Worm (Caenorhabditis elegans) whole organism, late embryonic: ENCODE results near the gene nhr-59.

Experiments
- C38D4.7 ChIP-seq: fragments of 200-800 bp; sonication (Bioruptor generic); optimal IDR thresholded peaks from 2 replicates; lab custom pipeline; 2018; ENCODE audit warnings: mild to moderate bottlenecking, missing genetic modification characterization, moderate library complexity, missing compliant biosample characterization
- F13H6.1 ChIP-seq: sonication (generic microtip); optimal IDR thresholded peaks from 2 replicates; lab custom pipeline; 2016; ENCODE audit warnings: missing genetic modification characterization, missing compliant biosample characterization
- K02D7.2 ChIP-seq: sonication (generic microtip); optimal IDR thresholded peaks from 2 replicates; lab custom pipeline; 2017; ENCODE audit warnings: mild to moderate bottlenecking, missing genetic modification characterization, missing compliant biosample characterization
- K09A11.1 ChIP-seq: sonication (generic microtip); optimal IDR thresholded peaks from 2 replicates; lab custom pipeline; 2017; ENCODE audit warnings: antibody characterized with exemption, mild to moderate bottlenecking, missing genetic modification characterization, missing compliant biosample characterization; ENCODE audit not compliant: insufficient read depth
- Y22D7AL.16 ChIP-seq: sonication (generic microtip); optimal IDR thresholded peaks from 2 replicates; lab custom pipeline; 2016; ENCODE audit warnings: missing genetic modification characterization, missing compliant biosample characterization
- ahr-1 ChIP-seq: sonication (generic microtip); optimal IDR thresholded peaks from 2 replicates; lab custom pipeline; 2016; ENCODE audit warnings: missing genetic modification characterization, missing compliant biosample characterization
- ceh-14 ChIP-seq: sonication (generic microtip); optimal IDR thresholded peaks from 2 replicates; lab custom pipeline; 2016; ENCODE audit warnings: missing genotype, missing genetic modification characterization, missing compliant biosample characterization
- ceh-18 ChIP-seq: sonication (generic microtip); optimal IDR thresholded peaks from 2 replicates; lab custom pipeline; 2016; ENCODE audit warnings: missing genetic modification characterization, missing compliant biosample characterization
- ceh-2 ChIP-seq: sonication (generic microtip); optimal IDR thresholded peaks from 2 replicates; lab custom pipeline; 2016; ENCODE audit warnings: missing genotype, missing genetic modification characterization, missing compliant biosample characterization
- ceh-30 ChIP-seq: fragments of 150-350 bp; optimal IDR thresholded peaks from 2 replicates; lab custom pipeline; 2014; ENCODE audit warnings: missing biosample characterization, missing genetic modification characterization
- ceh-31 ChIP-seq: sonication (generic microtip); optimal IDR thresholded peaks from 2 replicates; lab custom pipeline; 2016; ENCODE audit warnings: missing genetic modification characterization, missing compliant biosample characterization
- ceh-48 ChIP-seq: sonication (generic microtip); optimal IDR thresholded peaks from 2 replicates; lab custom pipeline; 2016; ENCODE audit warnings: missing genetic modification characterization, inconsistent platforms, missing compliant biosample characterization
- ceh-6 ChIP-seq: fragments of 200-800 bp; sonication (Bioruptor generic); optimal IDR thresholded peaks from 2 replicates; lab custom pipeline; 2018; ENCODE audit warnings: mild to moderate bottlenecking, missing genetic modification characterization, missing compliant biosample characterization
- ceh-9 ChIP-seq: sonication (generic microtip); optimal IDR thresholded peaks from 2 replicates; lab custom pipeline; 2016; ENCODE audit warnings: mild to moderate bottlenecking, missing genetic modification characterization, inconsistent platforms, missing compliant biosample characterization
- che-1 ChIP-seq: sonication (generic microtip); optimal IDR thresholded peaks from 2 replicates; lab custom pipeline; 2016; ENCODE audit warnings: mild to moderate bottlenecking, missing genetic modification characterization, missing compliant biosample characterization
- dmd-4 ChIP-seq: sonication (generic microtip); optimal IDR thresholded peaks from 2 replicates; lab custom pipeline; 2016; ENCODE audit warnings: borderline replicate concordance, missing genetic modification characterization, missing compliant biosample characterization
- elt-2 ChIP-seq: sonication (generic microtip); optimal IDR thresholded peaks from 2 replicates; lab custom pipeline; 2016; ENCODE audit warnings: missing genetic modification reagents, missing genetic modification characterization, missing compliant biosample characterization
- elt-4 ChIP-seq: sonication (generic microtip); optimal IDR thresholded peaks from 2 replicates; lab custom pipeline; 2016; ENCODE audit warnings: missing genetic modification characterization, missing compliant biosample characterization
- ets-4 ChIP-seq: sonication (generic microtip); optimal IDR thresholded peaks from 2 replicates; lab custom pipeline; 2016; ENCODE audit warnings: missing genetic modification characterization, missing compliant biosample characterization
- eyg-1 ChIP-seq: sonication (generic microtip); optimal IDR thresholded peaks from 2 replicates; lab custom pipeline; 2016; ENCODE audit warnings: missing genotype, missing genetic modification characterization, missing compliant biosample characterization
- fkh-10 ChIP-seq: fragments of 150-350 bp; optimal IDR thresholded peaks from 2 replicates; lab custom pipeline; 2014; ENCODE audit warnings: missing biosample characterization, missing genetic modification reagents, missing genetic modification characterization
- fkh-6 ChIP-seq: sonication (generic microtip); optimal IDR thresholded peaks from 2 replicates; lab custom pipeline; 2016; ENCODE audit warnings: missing genetic modification characterization, missing compliant biosample characterization
- gmeb-2 ChIP-seq: sonication (generic microtip); optimal IDR thresholded peaks from 2 replicates; lab custom pipeline; 2016; ENCODE audit warnings: missing genetic modification characterization, inconsistent platforms, missing compliant biosample characterization
- hlh-30 ChIP-seq: sonication (generic microtip); optimal IDR thresholded peaks from 2 replicates; lab custom pipeline; 2017; ENCODE audit warnings: antibody characterized with exemption, missing genetic modification characterization, missing compliant biosample characterization; ENCODE audit not compliant: insufficient read depth
- hlh-6 ChIP-seq: sonication (generic microtip); optimal IDR thresholded peaks from 2 replicates; lab custom pipeline; 2016; ENCODE audit warnings: missing genotype, missing genetic modification characterization, missing compliant biosample characterization
- hlh-8 ChIP-seq: sonication (generic microtip); optimal IDR thresholded peaks from 2 replicates; lab custom pipeline; 2016; ENCODE audit warnings: missing genotype, missing genetic modification characterization, missing compliant biosample characterization
- lin-11 ChIP-seq: fragments of 200-800 bp; sonication (Bioruptor generic); optimal IDR thresholded peaks from 2 replicates; lab custom pipeline; 2018; ENCODE audit warnings: mild to moderate bottlenecking, missing genetic modification characterization, missing compliant biosample characterization
- madf-2 ChIP-seq: sonication (generic microtip); optimal IDR thresholded peaks from 2 replicates; lab custom pipeline; 2017; ENCODE audit warnings: missing genetic modification characterization, missing compliant biosample characterization
- nhr-11 ChIP-seq: fragments of 150-350 bp; optimal IDR thresholded peaks from 2 replicates; lab custom pipeline; 2014; ENCODE audit warnings: missing biosample characterization, missing genetic modification characterization
- nhr-232 ChIP-seq: sonication (generic microtip); optimal IDR thresholded peaks from 2 replicates; lab custom pipeline; 2016; ENCODE audit warnings: missing genetic modification characterization, missing compliant biosample characterization
- npax-4 ChIP-seq: sonication (generic microtip); optimal IDR thresholded peaks from 2 replicates; lab custom pipeline; 2016; ENCODE audit warnings: missing genetic modification characterization, missing compliant biosample characterization
- odd-2 ChIP-seq: sonication (generic microtip); optimal IDR thresholded peaks from 2 replicates; lab custom pipeline; 2017; ENCODE audit warnings: antibody characterized with exemption, mild to moderate bottlenecking, missing genetic modification characterization, missing compliant biosample characterization
- pag-3 ChIP-seq: sonication (generic microtip); optimal IDR thresholded peaks from 2 replicates; lab custom pipeline; 2016; ENCODE audit warnings: missing compliant biosample characterization, missing genetic modification characterization, borderline replicate concordance
- pha-2 ChIP-seq: sonication (generic microtip); optimal IDR thresholded peaks from 2 replicates; lab custom pipeline; 2017; ENCODE audit warnings: mild to moderate bottlenecking, missing genetic modification characterization, missing compliant biosample characterization
- pha-4 ChIP-seq: fragments of 150-350 bp; optimal IDR thresholded peaks from 2 replicates; lab custom pipeline; 2018; ENCODE audit warnings: missing biosample characterization, missing genetic modification reagents, missing genetic modification characterization
- pros-1 ChIP-seq: fragments of 150-350 bp; optimal IDR thresholded peaks from 2 replicates; lab custom pipeline; 2014; ENCODE audit warnings: missing biosample characterization, missing genetic modification reagents, missing genetic modification characterization
- sox-4 ChIP-seq: sonication (generic microtip); optimal IDR thresholded peaks from 2 replicates; lab custom pipeline; 2017; ENCODE audit warnings: mild to moderate bottlenecking, missing genetic modification characterization, inconsistent platforms, missing compliant biosample characterization
- syd-9 ChIP-seq: sonication (generic microtip); optimal IDR thresholded peaks from 2 replicates; lab custom pipeline; 2016; ENCODE audit warnings: mild to moderate bottlenecking, missing genetic modification characterization, moderate library complexity, missing compliant biosample characterization
- tbx-2 ChIP-seq: sonication (generic microtip); optimal IDR thresholded peaks from 2 replicates; lab custom pipeline; 2016; ENCODE audit warnings: missing genetic modification characterization, missing compliant biosample characterization
- ttx-3 ChIP-seq: sonication (generic microtip); optimal IDR thresholded peaks from 2 replicates; lab custom pipeline; 2016; ENCODE audit warnings: missing genetic modification reagents, missing genetic modification characterization, missing compliant biosample characterization
- unc-55 ChIP-seq: sonication (generic microtip); optimal IDR thresholded peaks from 2 replicates; lab custom pipeline; 2017; ENCODE audit warnings: missing biosample characterization, missing genetic modification reagents, missing genetic modification characterization
- ztf-16 ChIP-seq: sonication (generic microtip); optimal IDR thresholded peaks from 2 replicates; lab custom pipeline; 2017; ENCODE audit warnings: missing genetic modification characterization, missing compliant biosample characterization

Gene nhr-59

ce11 chrV:2244751-2245150, 33.3 kb downstream of the nhr-59 start, which contains the start of gene cyp-33C5:
Gene cyp-33C5 (plus strand): TSS chrV:2245004.
- no peak for TF ChIP-seq hlh-30
- TF ChIP-seq ceh-2, result no peak
- no peak for TF ChIP-seq ceh-6 (GFP tag; lab: Kevin White, UChicago)
- TF ChIP-seq eyg-1 (tag; lab: Kevin White, UChicago), result no peak
- no peak for TF ChIP-seq syd-9 (tag; lab: Kevin White, UChicago)
- TF ChIP-seq elt-4 (tag; lab: Kevin White, UChicago), result no peak
- no peak for TF ChIP-seq C38D4.7 (GFP tag; lab: Kevin White, UChicago)
- TF ChIP-seq gmeb-2 (tag; lab: Kevin White, UChicago), result no peak
- no peak for TF ChIP-seq dmd-4 (tag; lab: Kevin White, UChicago)
- TF ChIP-seq ceh-48 (tag; lab: Kevin White, UChicago), result no peak
- no peak for TF ChIP-seq che-1 (tag; lab: Kevin White, UChicago)
- TF ChIP-seq odd-2 (tag; lab: Kevin White, UChicago), result no peak
- no peak for TF ChIP-seq ahr-1 (tag; lab: Kevin White, UChicago)
- no peak for TF ChIP-seq fkh-6 (tag; lab: Kevin White, UChicago)
- TF ChIP-seq, all 69 proteins: peak for 0

- TF ChIP-seq nhr-11 (tag; lab: Kevin White, UChicago), result no peak
- TF ChIP-seq nhr-232, result no peak
- no peak for TF ChIP-seq ceh-31 (tag; lab: Kevin White, UChicago)
These were observed 35.4 kb downstream of the nhr-59 start, which contains the start of gene cyp-33C3 for ce11 chrV:2242630-2243029. Gene cyp-33C3 (plus strand): TSS chrV:2242778.

- TF ChIP-seq odd-2 (tag; lab: Kevin White, UChicago) (no peak), K09A11.1 (tag; lab: Kevin White, UChicago) (no peak), C38D4.7 (GFP tag; lab: Kevin White, UChicago) (no peak), ceh-14 (no peak), pha-4 (tag; lab: Kevin White, UChicago) (no peak), ceh-48 (tag; lab: Kevin White, UChicago) (no peak), ets-4 (tag; lab: Kevin White, UChicago) (no peak), hlh-6 (no peak), tbx-2 (tag; lab: Kevin White, UChicago) (no peak), Y22D7AL.16 (tag; lab: Kevin White, UChicago) (no peak), K02D7.2 (tag; lab: Kevin White, UChicago) (no peak), lin-11 (tag; lab: Kevin White, UChicago) (no peak), ceh-18 (tag; lab: Kevin White, UChicago) (no peak), eyg-1 (tag; lab: Kevin White, UChicago) (no peak)
These were observed 40.1 kb downstream of the nhr-59 start for ce11 chrV:2238012-2238411.

- TF ChIP-seq elt-2 (tag; lab: Kevin White, UChicago) (no peak), ttx-3 (no peak), ceh-18 (tag; lab: Kevin White, UChicago) (no peak), sox-4 (no peak), madf-2 (tag; lab: Kevin White, UChicago) (no peak), elt-4 (tag; lab: Kevin White, UChicago) (no peak), pros-1 (tag; lab: Kevin White, UChicago) (no peak), ceh-30 (no peak), pha-2 (tag; lab: Kevin White, UChicago) (no peak)
These were observed 42.2 kb downstream of the nhr-59 start, which contains the start of gene cyp-33C4 for ce11 chrV:2235848-2236247. Gene cyp-33C4 (plus strand): TSS chrV:2236140.

ce11 chrV:2233177-2233576, 44.9 kb downstream of the nhr-59 start, which contains the start of gene nhr-96:
Gene nhr-96 (plus strand): TSS chrV:2233477.
- TF ChIP-seq hlh-6 (no peak), ceh-9 (tag; lab: Kevin White, UChicago) (no peak), ztf-16 (tag; lab: Kevin White, UChicago) (no peak), hlh-8 (tag; lab: Kevin White, UChicago) (no peak), pag-3 (tag; lab: Kevin White, UChicago) (no peak), lin-11 (tag; lab: Kevin White, UChicago) (no peak), fkh-10 (GFP tag; lab: Kevin White, UChicago) (no peak), npax-4 (tag; lab: Kevin White, UChicago) (no peak), sox-4 (no peak), pha-2 (tag; lab: Kevin White, UChicago) (no peak), F13H6.1 (tag; lab: Kevin White, UChicago) (no peak), elt-2 (tag; lab: Kevin White, UChicago) (no peak), unc-55 (no peak), che-1 (tag; lab: Kevin White, UChicago) (no peak)
